Fruit fly (Drosophila melanogaster): ENCODE results near the gene Rab1.

Gene Rab1

DNA sequence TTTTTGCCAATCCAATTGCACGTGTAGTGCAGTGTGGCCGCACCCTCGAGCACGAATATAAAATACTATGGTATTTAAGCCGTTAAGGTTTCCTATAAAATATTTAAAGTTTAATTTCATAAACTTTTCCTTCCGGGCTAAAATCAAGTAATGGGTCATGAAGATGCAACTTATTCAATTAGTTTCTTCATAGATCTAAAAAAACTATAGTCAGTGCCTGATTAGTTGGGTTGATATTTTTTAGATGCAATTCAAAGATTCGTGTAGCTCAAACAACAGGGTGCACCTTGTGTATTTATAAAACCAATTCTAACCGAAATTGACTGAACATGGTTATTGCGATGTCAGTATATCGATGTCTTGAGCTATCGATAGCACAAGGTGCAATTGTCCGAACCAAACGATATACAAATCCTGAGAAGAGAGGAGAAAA is 50.1 kb downstream of the Rab1 start, which contains the start of the genes Smyd5 and Oga (continued):
- TF ChIP-seq abd-A (tag; optimal IDR thresholded peaks at IDR 0.05) (no peak), CG4617 (GFP tag; optimal IDR thresholded peaks at IDR 0.05; ENCODE audit: borderline replicate concordance) (peak; percentile 89), slou (GFP tag; optimal IDR thresholded peaks at IDR 0.05) (no peak), CG6689 (GFP tag; IDR thresholded peaks at IDR 0.05) (no peak), nmo (GFP tag; optimal IDR thresholded peaks at IDR 0.05) (peak; percentile 72), fru (optimal IDR thresholded peaks at IDR 0.05) (no peak), Ets65A (GFP tag) (peak; percentile 12), crc (GFP tag; optimal IDR thresholded peaks at IDR 0.05) (no peak), CG10267 (tag; optimal IDR thresholded peaks at IDR 0.05) (peak; percentile 59), CG3281 (GFP tag; optimal IDR thresholded peaks at IDR 0.05) (peak; percentile 1), CG12219 (GFP tag; optimal IDR thresholded peaks at IDR 0.05) (no peak), Aef1 (GFP tag; IDR thresholded peaks at IDR 0.05) (no peak), row (GFP tag; IDR thresholded peaks at IDR 0.05) (peak; percentile 58), sqz (GFP tag; optimal IDR thresholded peaks at IDR 0.05) (no peak), Nf-YA (GFP tag; IDR thresholded peaks at IDR 0.05) (no peak), NK7.1 (GFP tag; optimal IDR thresholded peaks at IDR 0.05) (no peak), Dip2 (GFP tag; IDR thresholded peaks at IDR 0.05) (no peak), B-H2 (GFP tag; optimal IDR thresholded peaks at IDR 0.05) (peak; percentile 62), br (optimal IDR thresholded peaks at IDR 0.05) (no peak), pnt (GFP tag; optimal IDR thresholded peaks at IDR 0.05) (peak; percentile 22), zen2 (GFP tag; IDR thresholded peaks at IDR 0.05; ENCODE audit: partially characterized antibody) (peak; percentile 89), Usf (GFP tag; optimal IDR thresholded peaks at IDR 0.05) (no peak), CG13287 (GFP tag; IDR thresholded peaks at IDR 0.05; ENCODE audit: partially characterized antibody) (peak; percentile 94), CG6272 (GFP tag; IDR thresholded peaks at IDR 0.05) (peak; percentile 26; the same call in 1 of the 2 replicates), CG2889 (GFP tag; IDR thresholded peaks at IDR 0.05) (no peak), CG10979 (tag; optimal IDR thresholded peaks at IDR 0.05) (no peak), Bdp1 (GFP tag; optimal IDR thresholded peaks at IDR 0.05) (peak; percentile 30), Poxn (GFP tag; IDR thresholded peaks at IDR 0.05) (no peak), ara (GFP tag; IDR thresholded peaks at IDR 0.05) (no peak), CG12104 (GFP tag; optimal IDR thresholded peaks at IDR 0.05) (peak; percentile 13), CG3847 (GFP tag; IDR thresholded peaks at IDR 0.05) (peak; percentile 52), CG12155 (GFP tag; optimal IDR thresholded peaks at IDR 0.05) (peak; percentile 31), dimm (GFP tag; IDR thresholded peaks at IDR 0.05) (no peak), inv (GFP tag; IDR thresholded peaks at IDR 0.05; ENCODE audit: partially characterized antibody) (peak; percentile 90), disco-r (GFP tag; optimal IDR thresholded peaks at IDR 0.05) (no peak), CG6683 (GFP tag; optimal IDR thresholded peaks at IDR 0.05) (no peak), CG31224 (GFP tag; IDR thresholded peaks at IDR 0.05) (no peak), hbn (GFP tag; IDR thresholded peaks at IDR 0.05; ENCODE audit: partially characterized antibody) (peak; percentile 89), pzg (GFP tag; optimal IDR thresholded peaks at IDR 0.05) (peak; percentile 82), CG15514 (GFP tag; optimal IDR thresholded peaks at IDR 0.05) (peak; percentile 28), CG7839 (tag; optimal IDR thresholded peaks at IDR 0.05) (peak; percentile 30), CG11695 (GFP tag; IDR thresholded peaks at IDR 0.05) (no peak), fd96Cb (tag; optimal IDR thresholded peaks at IDR 0.05) (no peak), Hey (tag; optimal IDR thresholded peaks at IDR 0.05) (no peak), CG14860 (GFP tag; IDR thresholded peaks at IDR 0.05; ENCODE audit: partially characterized antibody) (peak; percentile 90), HHEX (GFP tag; optimal IDR thresholded peaks at IDR 0.05) (no peak), shn (GFP tag; optimal IDR thresholded peaks at IDR 0.05) (no peak), Ssrp (tag; optimal IDR thresholded peaks at IDR 0.05) (no peak), Myb (GFP tag; optimal IDR thresholded peaks at IDR 0.05) (peak; percentile 94), CG8388 (GFP tag; optimal IDR thresholded peaks at IDR 0.05) (no peak), al (GFP tag; IDR thresholded peaks at IDR 0.05) (no peak), tx (GFP tag; optimal IDR thresholded peaks at IDR 0.05) (peak; percentile 21)

Measured in whole organism, embryonic.